Worm (Caenorhabditis elegans) whole organism, L2 larva: Measurements from ENCODE around the gene nhr-157.

Source experiments
- nhr-11 ChIP-seq: fragments of 150-350 bp; optimal IDR thresholded peaks from 2 replicates; lab custom pipeline; 2014; ENCODE audit warnings: missing biosample characterization, missing genetic modification characterization
- ztf-11 ChIP-seq: sonication (generic microtip); optimal IDR thresholded peaks from 2 replicates; lab custom pipeline; 2017; ENCODE audit warnings: missing biosample characterization, missing genetic modification characterization

DNA sequence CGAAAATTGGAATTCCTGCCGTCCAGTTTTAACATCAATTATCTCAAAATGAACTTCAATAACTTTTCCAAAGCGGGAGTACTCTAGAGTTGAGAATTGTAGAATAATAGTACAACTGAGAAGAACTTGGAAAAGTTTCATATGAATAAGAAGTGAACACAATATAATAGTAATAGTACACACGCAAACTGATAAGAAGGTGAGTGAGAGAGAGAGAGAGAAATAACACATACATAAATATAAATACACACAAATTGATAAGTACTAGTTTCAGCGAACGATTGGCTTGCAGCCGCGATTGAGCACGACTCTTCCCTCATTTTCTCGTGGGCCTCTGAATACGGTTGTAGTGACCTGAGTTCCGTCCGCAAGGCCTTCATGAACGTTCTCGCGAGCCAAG, 20.3 kb upstream of the nhr-157 start, which contains the start of gene C17E7.13:
- TF ChIP-seq nhr-11 (tag; lab: Kevin White, UChicago) (no peak), ztf-11 (tag; lab: Kevin White, UChicago) (no peak)
